Fruit fly (Drosophila melanogaster) whole organism, adult: Measurements from ENCODE around the gene Hipk.

Experiments used
- CG11617 ChIP-seq: fragments of 200-800 bp; sonication (Bioruptor generic); optimal IDR thresholded peaks from 2 replicates; lab custom pipeline; 2017; ENCODE audit warnings: mild to moderate bottlenecking, missing biosample characterization, missing genetic modification reagents, missing genetic modification characterization
- CG12768 ChIP-seq: fragments of 200-800 bp; sonication (Bioruptor generic); optimal IDR thresholded peaks from 2 replicates; lab custom pipeline; 2017; ENCODE audit warnings: missing biosample characterization, missing genetic modification characterization, mild to moderate bottlenecking, moderate library complexity, missing genetic modification reagents
- CG1620 ChIP-seq: fragments of 200-800 bp; sonication (Bioruptor generic); optimal IDR thresholded peaks from 2 replicates; lab custom pipeline; 2016; ENCODE audit warnings: missing biosample characterization, missing genetic modification characterization
- CG33017 ChIP-seq: fragments of 200-800 bp; sonication (Bioruptor generic); optimal IDR thresholded peaks from 2 replicates; lab custom pipeline; 2018; ENCODE audit warnings: missing biosample characterization, mild to moderate bottlenecking, missing genetic modification characterization, moderate library complexity
- CG5204 ChIP-seq: fragments of 200-800 bp; sonication (Bioruptor generic); optimal IDR thresholded peaks from 2 replicates; lab custom pipeline; 2016; ENCODE audit warnings: missing biosample characterization, missing genetic modification characterization
- CG7045 ChIP-seq: fragments of 200-800 bp; sonication (Bioruptor generic); optimal IDR thresholded peaks from 2 replicates; lab custom pipeline; 2017; ENCODE audit warnings: missing biosample characterization, mild to moderate bottlenecking, missing genetic modification characterization
- CG7101 ChIP-seq: fragments of 200-800 bp; sonication (Bioruptor generic); optimal IDR thresholded peaks from 2 replicates; lab custom pipeline; 2018; ENCODE audit warnings: missing biosample characterization, mild to moderate bottlenecking, missing genetic modification characterization, moderate library complexity
- Clk ChIP-seq: fragments of 200-800 bp; sonication (Bioruptor generic); optimal IDR thresholded peaks from 2 replicates; lab custom pipeline; 2017; ENCODE audit warnings: missing biosample characterization, missing genetic modification characterization
- Crg-1 ChIP-seq: fragments of 200-800 bp; sonication (Bioruptor generic); optimal IDR thresholded peaks from 2 replicates; lab custom pipeline; 2016; ENCODE audit warnings: missing biosample characterization, missing genetic modification characterization
- Hr96 ChIP-seq: fragments of 200-800 bp; sonication (Bioruptor generic); optimal IDR thresholded peaks from 2 replicates; lab custom pipeline; 2016; ENCODE audit warnings: missing biosample characterization, missing genetic modification characterization
- cnc ChIP-seq, 2 experiments: fragments of >200 bp; optimal IDR thresholded peaks; 2 replicates each; lab custom pipeline; 2017
- ovo ChIP-seq: fragments of 200-800 bp; sonication (Bioruptor generic); optimal IDR thresholded peaks from 2 replicates; lab custom pipeline; 2016; ENCODE audit warnings: missing biosample characterization, missing genetic modification characterization
- pad ChIP-seq: fragments of 200-800 bp; sonication (Bioruptor generic); optimal IDR thresholded peaks from 3 replicates; lab custom pipeline; 2017; ENCODE audit warnings: missing biosample characterization, missing genetic modification characterization, mild to moderate bottlenecking, moderate library complexity, missing genetic modification reagents
- tj ChIP-seq: fragments of 200-800 bp; sonication (Bioruptor generic); optimal IDR thresholded peaks from 3 replicates; lab custom pipeline; 2017; ENCODE audit warnings: missing biosample characterization, mild to moderate bottlenecking, missing genetic modification characterization, moderate library complexity

DNA sequence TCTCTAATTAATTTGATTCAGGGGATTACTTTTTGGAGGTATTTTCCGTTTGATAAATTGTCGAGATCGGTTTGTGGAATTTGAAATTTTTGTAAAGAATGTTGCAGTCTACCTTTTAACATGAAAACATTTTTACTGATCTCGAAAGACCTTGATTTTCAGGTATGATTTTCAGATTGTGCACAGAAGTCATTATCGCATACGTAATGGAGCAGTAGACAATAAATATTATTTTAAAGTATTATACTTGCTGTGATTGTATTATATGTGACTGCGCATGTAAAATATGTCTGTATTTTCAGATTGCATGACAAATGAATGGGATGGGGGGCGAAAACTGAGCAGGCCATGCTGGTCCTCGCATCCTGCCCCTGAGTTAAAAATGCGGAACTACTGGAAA, 14.8 kb upstream of the Hipk start, which contains the start of gene CG34269:
- TF ChIP-seq pad (GFP tag; lab: Kevin White, UChicago) (no peak), CG7045 (GFP tag; lab: Kevin White, UChicago) (no peak), ovo (no peak), Hr96 (GFP tag; lab: Kevin White, UChicago) (no peak), CG33017 (tag; lab: Kevin White, UChicago) (no peak), CG1620 (GFP tag; lab: Kevin White, UChicago) (no peak), Clk (no peak), CG12768 (GFP tag; lab: Kevin White, UChicago) (no peak), CG5204 (GFP tag; lab: Kevin White, UChicago) (no peak), CG7101 (tag; lab: Kevin White, UChicago) (no peak), CG11617 (no peak), tj (no peak), Crg-1 (GFP tag; lab: Kevin White, UChicago) (no peak), cnc (optimal IDR thresholded peaks at IDR 0.05; lab: Kevin White, UChicago) (no peak)
